Fruit fly (Drosophila melanogaster): ENCODE data around the gene CG4766.

Gene CG4766

DNA sequence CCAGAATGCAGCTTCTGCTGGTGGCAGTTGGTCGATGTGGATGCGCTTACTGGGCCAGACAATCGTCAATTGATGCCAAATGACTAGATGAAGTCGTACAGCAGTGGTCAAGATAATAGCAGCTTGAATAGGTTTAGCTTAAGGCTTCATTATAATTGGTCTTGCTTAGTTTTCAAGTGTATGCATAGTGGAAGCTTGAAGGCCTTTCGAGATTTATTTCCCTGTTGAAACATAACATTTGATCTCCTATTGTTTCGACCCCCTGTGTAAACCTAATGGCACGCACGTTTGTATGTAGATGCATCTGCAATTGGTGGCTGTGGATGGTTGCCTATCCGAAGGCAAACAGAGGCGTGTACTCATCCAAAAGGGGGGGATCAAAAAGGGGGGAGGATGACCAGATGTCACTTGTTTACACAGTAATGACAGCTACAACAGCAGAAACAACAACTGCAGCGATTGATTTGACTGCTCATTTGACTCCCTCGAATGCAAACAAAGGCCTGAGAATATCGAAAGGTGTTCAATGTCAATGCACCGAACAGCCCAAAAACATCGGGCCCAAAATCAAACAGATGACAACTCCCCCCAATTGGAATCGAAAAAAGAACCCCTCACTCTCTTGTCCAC lies 32.4 kb downstream of the CG4766 start (continued):
- TF ChIP-seq CG2678 (tag; optimal IDR thresholded peaks at IDR 0.05) (peak; percentile 24), jigr1 (GFP tag; IDR thresholded peaks at IDR 0.05) (0 out of 3 replicates have a peak, but pooled peaks have one; percentile 16), H15 (GFP tag; IDR thresholded peaks at IDR 0.05) (peak; percentile 15; the same call in 1 of the 3 replicates), ATbp (GFP tag; optimal IDR thresholded peaks at IDR 0.05) (peak; percentile 52), phol (tag; optimal IDR thresholded peaks at IDR 0.05) (peak; percentile 43), CG7786 (GFP tag; optimal IDR thresholded peaks at IDR 0.05) (peak; percentile 4), gsb-n (tag; optimal IDR thresholded peaks at IDR 0.05) (no peak), CG11247 (GFP tag; IDR thresholded peaks at IDR 0.05) (peak; percentile 15; the same call in 1 of the 2 replicates), CG10366 (GFP tag; IDR thresholded peaks at IDR 0.05) (peak; percentile 50), Dp (GFP tag; optimal IDR thresholded peaks at IDR 0.05) (no peak), pnt (GFP tag; optimal IDR thresholded peaks at IDR 0.05) (peak; percentile 21), maf-S (GFP tag; optimal IDR thresholded peaks at IDR 0.05) (no peak), z (GFP tag; IDR thresholded peaks at IDR 0.05) (0 out of 3 replicates have a peak, but pooled peaks have one; percentile 5), cg (GFP tag; optimal IDR thresholded peaks at IDR 0.05) (no peak), PHDP (tag; optimal IDR thresholded peaks at IDR 0.05) (peak; percentile 0), CG4707 (GFP tag; optimal IDR thresholded peaks at IDR 0.05) (no peak), Ssrp (tag; optimal IDR thresholded peaks at IDR 0.05) (peak; percentile 54), Hsf (GFP tag; optimal IDR thresholded peaks at IDR 0.05) (peak; percentile 10), CG31441 (GFP tag; IDR thresholded peaks at IDR 0.05) (peak; percentile 37; the same call in 1 of the 2 replicates), CG1529 (GFP tag; optimal IDR thresholded peaks at IDR 0.05) (peak; percentile 16), CG9727 (GFP tag; optimal IDR thresholded peaks at IDR 0.05) (peak; percentile 40), cad (GFP tag; optimal IDR thresholded peaks at IDR 0.05) (no peak), CG14441 (GFP tag; IDR thresholded peaks at IDR 0.05) (peak; percentile 44), CG17186 (GFP tag; optimal IDR thresholded peaks at IDR 0.05) (no peak), CG14050 (GFP tag; IDR thresholded peaks at IDR 0.05) (peak; percentile 14; the same call in 1 of the 3 replicates), stc (GFP tag; IDR thresholded peaks at IDR 0.05) (peak; percentile 54; the same call in 1 of the 2 replicates), dan (GFP tag; IDR thresholded peaks at IDR 0.05) (no peak), CG2875 (GFP tag; optimal IDR thresholded peaks at IDR 0.05) (peak; percentile 32), Xbp1 (GFP tag; optimal IDR thresholded peaks at IDR 0.05) (peak; percentile 31), CG2712 (tag; optimal IDR thresholded peaks at IDR 0.05) (peak; percentile 62), CG13775 (GFP tag; optimal IDR thresholded peaks at IDR 0.05) (peak; percentile 4), bab2 (GFP tag; optimal IDR thresholded peaks at IDR 0.05) (peak; percentile 31), lola (GFP tag; optimal IDR thresholded peaks at IDR 0.05) (peak in 1 of 3 experiments; percentile 17), Optix (GFP tag; IDR thresholded peaks at IDR 0.05) (0 out of 3 replicates have a peak, but pooled peaks have one; percentile 43), cato (GFP tag; optimal IDR thresholded peaks at IDR 0.05; ENCODE audit: borderline replicate concordance) (no peak), CG8388 (GFP tag; optimal IDR thresholded peaks at IDR 0.05) (peak; percentile 45), CG15073 (GFP tag; optimal IDR thresholded peaks at IDR 0.05) (no peak), chif (GFP tag; optimal IDR thresholded peaks at IDR 0.05) (peak; percentile 21 to 45), E2f1 (GFP tag; IDR thresholded peaks at IDR 0.05) (0 out of 2 replicates have a peak, but pooled peaks have one; percentile 26), fd96Cb (tag; optimal IDR thresholded peaks at IDR 0.05) (peak; percentile 49), GATAe (GFP tag; conservative IDR thresholded peaks at IDR 0.05) (no peak), CG17361 (GFP tag; IDR thresholded peaks at IDR 0.05) (peak; percentile 40; the same call in 1 of the 3 replicates), CG4820 (GFP tag; optimal IDR thresholded peaks at IDR 0.05) (no peak), CG17829 (tag; optimal IDR thresholded peaks at IDR 0.05) (peak; percentile 32), ewg (GFP tag; optimal IDR thresholded peaks at IDR 0.05) (peak; percentile 20), inv (GFP tag; IDR thresholded peaks at IDR 0.05; ENCODE audit: partially characterized antibody) (no peak), dpn (GFP tag; optimal IDR thresholded peaks at IDR 0.05) (peak in 1 of 2 experiments; percentile 39), Neu2 (GFP tag; optimal IDR thresholded peaks at IDR 0.05; ENCODE audit: borderline replicate concordance) (no peak), zf30C (GFP tag; optimal IDR thresholded peaks at IDR 0.05) (no peak)

Data from whole organism, embryonic.